Worm (Caenorhabditis elegans): ENCODE measurements around the gene C49C8.5.

DNA sequence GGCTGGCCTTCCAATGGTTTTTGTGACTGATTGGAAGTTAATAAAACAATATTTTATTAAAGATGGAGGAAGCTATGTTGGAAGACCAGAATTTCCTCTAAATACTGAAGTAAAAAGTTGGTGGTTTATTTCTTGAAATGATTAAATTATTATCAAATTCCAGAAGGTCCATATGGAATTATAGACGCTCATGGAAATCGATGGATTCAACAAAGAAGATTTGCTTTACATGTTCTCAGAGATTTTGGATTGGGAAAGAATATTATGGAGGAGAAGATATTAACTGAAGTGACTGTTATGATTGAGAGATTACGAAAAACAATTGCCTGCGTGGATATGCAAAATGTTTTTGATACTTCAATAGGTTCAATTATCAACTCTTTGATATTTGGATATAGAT is 38.1 kb downstream of the C49C8.5 start:
- TF ChIP-seq F13C5.2 (tag; optimal IDR thresholded peaks at IDR 0.05) = no peak
- no peak for TF ChIP-seq tra-4 (tag; optimal IDR thresholded peaks at IDR 0.05)
- no peak for TF ChIP-seq flt-1 (GFP tag; IDR thresholded peaks at IDR 0.05)
- no peak for TF ChIP-seq tbx-37 (GFP tag; conservative IDR thresholded peaks at IDR 0.05)
- TF ChIP-seq hnd-1 (tag; optimal IDR thresholded peaks at IDR 0.05) = no peak
- no peak for TF ChIP-seq tbx-11 (GFP tag; IDR thresholded peaks at IDR 0.05)
- no peak for TF ChIP-seq ets-7 (tag; optimal IDR thresholded peaks at IDR 0.05)
- TF ChIP-seq aly-1 (tag; optimal IDR thresholded peaks at IDR 0.05) = no peak
- no peak for TF ChIP-seq ama-1 (optimal IDR thresholded peaks at IDR 0.05)
- no peak for TF ChIP-seq scrt-1 (GFP tag; IDR thresholded peaks at IDR 0.05)
- no peak for TF ChIP-seq ceh-36 (tag; optimal IDR thresholded peaks at IDR 0.05)
- no peak for TF ChIP-seq hmbx-1 (tag; optimal IDR thresholded peaks at IDR 0.05)
- TF ChIP-seq hmg-4 (GFP tag; optimal IDR thresholded peaks at IDR 0.05) = no peak
- no peak for TF ChIP-seq B0310.2 (tag; optimal IDR thresholded peaks at IDR 0.05)
